Fruit fly (Drosophila melanogaster) whole organism, embryonic: ENCODE measurements around the gene CG42716.

Source experiments
- ATbp ChIP-seq: fragments of 200-800 bp; sonication (Bioruptor generic); optimal IDR thresholded peaks from 2 replicates; lab custom pipeline; 2017; ENCODE audit warnings: missing biosample characterization, mild to moderate bottlenecking, missing genetic modification characterization, missing genetic modification reagents
- Aef1 ChIP-seq: fragments of 200-800 bp; sonication (Bioruptor generic); IDR thresholded peaks from 3 replicates; pipeline ENCODE4 v1.3.6; 2022; ENCODE audit warnings: missing biosample characterization, missing genetic modification characterization
- B-H2 ChIP-seq: fragments of 200-800 bp; sonication (Bioruptor generic); optimal IDR thresholded peaks from 2 replicates; lab custom pipeline; 2018; ENCODE audit warnings: missing biosample characterization, mild to moderate bottlenecking, missing genetic modification characterization
- CG10209 ChIP-seq: fragments of 200-800 bp; sonication (Bioruptor generic); optimal IDR thresholded peaks from 3 replicates; lab custom pipeline; 2017; ENCODE audit warnings: missing biosample characterization, mild to moderate bottlenecking, missing genetic modification characterization, missing genetic modification reagents
- CG10431 ChIP-seq: fragments of 200-800 bp; sonication (Bioruptor generic); optimal IDR thresholded peaks from 3 replicates; lab custom pipeline; 2018; ENCODE audit warnings: missing biosample characterization, mild to moderate bottlenecking, missing genetic modification characterization
- CG11695 ChIP-seq: fragments of 200-800 bp; sonication (Bioruptor generic); IDR thresholded peaks from 3 replicates; pipeline ENCODE4 v1.3.6; 2022; ENCODE audit warnings: missing biosample characterization, missing genetic modification characterization
- CG1233 ChIP-seq: fragments of 200-800 bp; sonication (Bioruptor generic); optimal IDR thresholded peaks from 4 replicates; lab custom pipeline; 2018; ENCODE audit warnings: missing biosample characterization, mild to moderate bottlenecking, missing genetic modification characterization
- CG17359 ChIP-seq: fragments of 200-800 bp; sonication (Bioruptor generic); optimal IDR thresholded peaks from 3 replicates; lab custom pipeline; 2018; ENCODE audit warnings: missing biosample characterization, mild to moderate bottlenecking, missing genetic modification characterization, moderate library complexity
- CG17385 ChIP-seq: fragments of 200-800 bp; sonication (Bioruptor generic); optimal IDR thresholded peaks from 3 replicates; lab custom pipeline; 2018; ENCODE audit warnings: missing biosample characterization, mild to moderate bottlenecking, missing genetic modification characterization
- CG17829 ChIP-seq: fragments of 200-800 bp; optimal IDR thresholded peaks from 2 replicates; lab custom pipeline; 2019; ENCODE audit warnings: missing biosample characterization, mild to moderate bottlenecking, missing genetic modification characterization, moderate library complexity
- CG18476 ChIP-seq: fragments of 200-800 bp; sonication (Bioruptor generic); optimal IDR thresholded peaks from 2 replicates; lab custom pipeline; 2016; ENCODE audit warnings: missing biosample characterization, mild to moderate bottlenecking, missing genetic modification characterization
- CG18764 ChIP-seq: fragments of 200-800 bp; sonication (Bioruptor generic); optimal IDR thresholded peaks from 3 replicates; lab custom pipeline; 2016; ENCODE audit warnings: missing biosample characterization, missing genetic modification characterization
- CG2116 ChIP-seq: fragments of 200-800 bp; sonication (Bioruptor generic); optimal IDR thresholded peaks from 3 replicates; lab custom pipeline; 2018; ENCODE audit warnings: missing biosample characterization, mild to moderate bottlenecking, missing genetic modification characterization
- CG2712 ChIP-seq: fragments of 200-800 bp; optimal IDR thresholded peaks from 3 replicates; lab custom pipeline; 2019; ENCODE audit warnings: missing biosample characterization, mild to moderate bottlenecking, missing genetic modification characterization, moderate library complexity
- CG30431 ChIP-seq: fragments of 200-800 bp; sonication (Bioruptor generic); optimal IDR thresholded peaks from 2 replicates; lab custom pipeline; 2017; ENCODE audit warnings: missing biosample characterization, missing genetic modification characterization
- CG31365 ChIP-seq: fragments of 200-800 bp; sonication (Bioruptor generic); optimal IDR thresholded peaks from 2 replicates; lab custom pipeline; 2018; ENCODE audit warnings: missing biosample characterization, mild to moderate bottlenecking, missing genetic modification characterization
- CG3407 ChIP-seq: fragments of 200-800 bp; sonication (Bioruptor generic); optimal IDR thresholded peaks from 2 replicates; lab custom pipeline; 2018; ENCODE audit warnings: missing biosample characterization, mild to moderate bottlenecking, missing genetic modification characterization
- CG4424 ChIP-seq: fragments of 200-800 bp; sonication (Bioruptor generic); optimal IDR thresholded peaks from 3 replicates; lab custom pipeline; 2016; ENCODE audit warnings: missing biosample characterization, missing genetic modification characterization
- CG4820 ChIP-seq: fragments of 200-800 bp; sonication (Bioruptor generic); optimal IDR thresholded peaks from 3 replicates; lab custom pipeline; 2016; ENCODE audit warnings: missing biosample characterization, missing genetic modification characterization
- CG7556 ChIP-seq: fragments of 200-800 bp; sonication (Bioruptor generic); optimal IDR thresholded peaks from 2 replicates; lab custom pipeline; 2017; ENCODE audit warnings: missing biosample characterization, mild to moderate bottlenecking, missing genetic modification characterization
- CG7786 ChIP-seq: fragments of 200-800 bp; sonication (Bioruptor generic); optimal IDR thresholded peaks from 2 replicates; lab custom pipeline; 2016; ENCODE audit warnings: missing biosample characterization, missing genetic modification characterization
- CG7963 ChIP-seq: fragments of 200-800 bp; sonication (Bioruptor generic); IDR thresholded peaks from 3 replicates; pipeline ENCODE4 v1.3.6; 2022; ENCODE audit warnings: missing biosample characterization, missing genetic modification characterization; ENCODE audit not compliant: partially characterized antibody
- CoRest ChIP-seq: fragments of 200-800 bp; sonication (Bioruptor generic); optimal IDR thresholded peaks from 3 replicates; lab custom pipeline; 2018; ENCODE audit warnings: missing biosample characterization, mild to moderate bottlenecking, missing genetic modification characterization, moderate library complexity
- D19A ChIP-seq: fragments of 200-800 bp; optimal IDR thresholded peaks from 3 replicates; lab custom pipeline; 2019; ENCODE audit warnings: missing biosample characterization, mild to moderate bottlenecking, missing genetic modification characterization, moderate library complexity
- Fer1 ChIP-seq: fragments of 200-800 bp; sonication (Bioruptor generic); optimal IDR thresholded peaks from 2 replicates; lab custom pipeline; 2017; ENCODE audit warnings: missing biosample characterization, mild to moderate bottlenecking, missing genetic modification characterization
- GATAe ChIP-seq: fragments of 200-800 bp; sonication (Bioruptor generic); conservative IDR thresholded peaks from 2 replicates; pipeline ENCODE4 v1.3.6; 2022; ENCODE audit warnings: missing biosample characterization, missing genetic modification characterization
- H15 ChIP-seq: fragments of 200-800 bp; sonication (Bioruptor generic); IDR thresholded peaks from 3 replicates; pipeline ENCODE4 v1.3.6; 2022; ENCODE audit warnings: missing biosample characterization, missing genetic modification characterization
- H2.0 ChIP-seq: fragments of 200-800 bp; sonication (Bioruptor generic); IDR thresholded peaks from 2 replicates; pipeline ENCODE4 v1.3.6; 2022; ENCODE audit warnings: missing biosample characterization, missing genetic modification characterization
- Max ChIP-seq: fragments of 200-800 bp; sonication (Bioruptor generic); optimal IDR thresholded peaks from 2 replicates; lab custom pipeline; 2016; ENCODE audit warnings: missing biosample characterization, mild to moderate bottlenecking, missing genetic modification characterization
- NFAT ChIP-seq: fragments of 200-800 bp; sonication (Bioruptor generic); IDR thresholded peaks from 2 replicates; pipeline ENCODE4 v1.3.6; 2022; ENCODE audit warnings: missing biosample characterization, missing genetic modification characterization
- Oli ChIP-seq: fragments of 200-800 bp; sonication (Bioruptor generic); optimal IDR thresholded peaks from 2 replicates; lab custom pipeline; 2018; ENCODE audit warnings: missing biosample characterization, mild to moderate bottlenecking, missing genetic modification characterization, moderate library complexity
- Taf1 ChIP-seq: fragments of 200-800 bp; sonication (Bioruptor generic); IDR thresholded peaks from 2 replicates; pipeline ENCODE4 v1.3.6; 2022; ENCODE audit warnings: missing biosample characterization, missing genetic modification characterization
- abd-A ChIP-seq: fragments of 200-800 bp; sonication (Bioruptor generic); optimal IDR thresholded peaks from 3 replicates; lab custom pipeline; 2019; ENCODE audit warnings: missing biosample characterization, mild to moderate bottlenecking, missing genetic modification characterization, moderate library complexity
- ato ChIP-seq: fragments of 200-800 bp; sonication (Bioruptor generic); IDR thresholded peaks from 2 replicates; pipeline ENCODE4 v1.3.6; 2022; ENCODE audit warnings: missing biosample characterization, missing genetic modification characterization; ENCODE audit not compliant: partially characterized antibody
- br ChIP-seq: fragments of >200 bp; optimal IDR thresholded peaks from 2 replicates; lab custom pipeline; 2017
- dimm ChIP-seq: fragments of 200-800 bp; sonication (Bioruptor generic); IDR thresholded peaks from 2 replicates; pipeline ENCODE4 v1.3.6; 2022; ENCODE audit warnings: missing biosample characterization, missing genetic modification characterization
- hbn ChIP-seq: fragments of 200-800 bp; sonication (Bioruptor generic); IDR thresholded peaks from 2 replicates; pipeline ENCODE4 v1.3.6; 2022; ENCODE audit warnings: missing biosample characterization, missing genetic modification characterization; ENCODE audit not compliant: partially characterized antibody
- jigr1 ChIP-seq: fragments of 200-800 bp; sonication (Bioruptor generic); IDR thresholded peaks from 3 replicates; pipeline ENCODE4 v1.3.6; 2022; ENCODE audit warnings: missing biosample characterization, missing genetic modification characterization
- kay ChIP-seq: fragments of 200-800 bp; sonication (Bioruptor generic); optimal IDR thresholded peaks from 2 replicates; lab custom pipeline; 2016; ENCODE audit warnings: missing biosample characterization, missing genetic modification characterization
- lmd ChIP-seq: fragments of 200-800 bp; sonication (Bioruptor generic); IDR thresholded peaks from 2 replicates; pipeline ENCODE4 v1.3.6; 2022; ENCODE audit warnings: missing biosample characterization, missing genetic modification characterization
- lola ChIP-seq, 3 experiments: fragments of >200 bp in 2 of 3; fragments of 200-800 bp in 1 of 3; sonication (Bioruptor generic) in 1 of 3; optimal IDR thresholded peaks; 2 replicates each; lab custom pipeline; 2017 to 2019; ENCODE audit warnings: missing biosample characterization in 3 of 3, missing genetic modification characterization in 3 of 3, mild to moderate bottlenecking in 1 of 3, moderate library complexity in 1 of 3
- onecut ChIP-seq: fragments of 200-800 bp; sonication (Bioruptor generic); IDR thresholded peaks from 2 replicates; pipeline ENCODE4 v1.3.6; 2022; ENCODE audit warnings: missing biosample characterization, missing genetic modification characterization
- pan ChIP-seq, 4 experiments: fragments of >200 bp in 3 of 4; fragments of 200-800 bp in 1 of 4; sonication (Bioruptor generic) in 1 of 4; optimal IDR thresholded peaks in 3 of 4; IDR thresholded peaks in 1 of 4; 2 replicates each; pipeline versions ENCODE4 v1.3.6 to Lab custom; 2017 to 2022; ENCODE audit warnings: missing biosample characterization in 2 of 4, missing genetic modification characterization in 2 of 4, mixed read lengths in 1 of 4
- pb ChIP-seq: fragments of 200-800 bp; sonication (Bioruptor generic); optimal IDR thresholded peaks from 3 replicates; lab custom pipeline; 2016; ENCODE audit warnings: missing biosample characterization, missing genetic modification characterization
- scrt ChIP-seq: fragments of 200-800 bp; sonication (Bioruptor generic); optimal IDR thresholded peaks from 2 replicates; lab custom pipeline; 2018; ENCODE audit warnings: missing biosample characterization, mild to moderate bottlenecking, missing genetic modification characterization, moderate library complexity
- sr ChIP-seq: fragments of 200-800 bp; sonication (Bioruptor generic); IDR thresholded peaks from 3 replicates; pipeline ENCODE4 v1.3.6; 2022; ENCODE audit warnings: missing biosample characterization, missing genetic modification characterization
- stwl ChIP-seq: fragments of 200-800 bp; sonication (Bioruptor generic); optimal IDR thresholded peaks from 3 replicates; lab custom pipeline; 2018; ENCODE audit warnings: missing biosample characterization, mild to moderate bottlenecking, missing genetic modification characterization, moderate library complexity
- tll ChIP-seq, 2 experiments: fragments of 200-800 bp in 1 of 2; fragments of >200 bp in 1 of 2; sonication (Bioruptor generic) in 1 of 2; optimal IDR thresholded peaks; 2 replicates each; lab custom pipeline; 2017 to 2019; ENCODE audit warnings: missing biosample characterization in 2 of 2, missing genetic modification characterization in 2 of 2, mild to moderate bottlenecking in 1 of 2, moderate library complexity in 1 of 2
- toy ChIP-seq: fragments of 200-800 bp; sonication (Bioruptor generic); IDR thresholded peaks from 2 replicates; pipeline ENCODE4 v1.3.6; 2022; ENCODE audit warnings: missing biosample characterization, missing genetic modification characterization
- zen2 ChIP-seq: fragments of 200-800 bp; sonication (Bioruptor generic); IDR thresholded peaks from 3 replicates; pipeline ENCODE4 v1.3.6; 2022; ENCODE audit warnings: missing biosample characterization, missing genetic modification characterization; ENCODE audit not compliant: partially characterized antibody

Gene CG42716

DNA sequence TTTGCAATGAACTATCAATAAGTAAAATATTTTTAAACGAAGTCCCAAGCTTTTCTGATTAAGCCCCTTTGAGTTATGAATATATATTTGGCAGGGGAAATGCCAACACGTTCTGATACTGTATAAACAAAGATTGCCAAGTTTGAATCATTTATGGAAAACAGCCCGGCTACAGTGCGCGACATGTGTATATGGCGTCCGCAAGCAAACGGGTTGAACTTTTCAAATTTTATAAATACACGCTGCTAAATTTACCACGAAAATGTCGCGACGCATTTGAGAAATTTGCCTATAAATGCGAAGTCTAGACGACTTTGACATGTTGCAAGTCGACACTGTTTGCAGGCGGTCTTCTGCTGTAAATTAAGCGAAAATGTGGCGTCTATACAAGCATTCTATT lies 14.5 kb downstream of the CG42716 start (continued):
- TF ChIP-seq CG17359 (tag; lab: Kevin White, UChicago): no peak
- TF ChIP-seq Aef1: peak; percentile 55
- no peak for TF ChIP-seq CG1233 (GFP tag; lab: Kevin White, UChicago)
- TF ChIP-seq toy: 0 out of 2 replicates have a peak, but pooled peaks have one; percentile 6
- no peak for TF ChIP-seq br (lab: Kevin White, UChicago)
- no peak for TF ChIP-seq sr (GFP tag; lab: Robert Waterston, UW)
- peak; percentile 20 for TF ChIP-seq CG17385 (GFP tag; lab: Kevin White, UChicago)
- TF ChIP-seq CG7786 (GFP tag; lab: Kevin White, UChicago): peak; percentile 66
- peak; percentile 7 for TF ChIP-seq B-H2 (GFP tag; lab: Kevin White, UChicago)
- peak; percentile 43 for TF ChIP-seq CoRest (tag; lab: Kevin White, UChicago)
- no peak for TF ChIP-seq zen2 (GFP tag; lab: Robert Waterston, UW)
- no peak for TF ChIP-seq ato
- TF ChIP-seq lmd (GFP tag; lab: Robert Waterston, UW): peak; percentile 72
- TF ChIP-seq CG3407 (GFP tag; lab: Kevin White, UChicago): no peak
- no peak for TF ChIP-seq CG4820 (GFP tag; lab: Kevin White, UChicago)
- TF ChIP-seq kay (GFP tag; lab: Kevin White, UChicago): no peak
- TF ChIP-seq CG18764: no peak
- TF ChIP-seq Oli (tag; lab: Kevin White, UChicago): peak; percentile 49
- no peak for TF ChIP-seq Max (GFP tag; lab: Kevin White, UChicago)
- no peak for TF ChIP-seq D19A
- TF ChIP-seq onecut: 0 out of 2 replicates have a peak, but pooled peaks have one; percentile 28
- TF ChIP-seq CG2116 (GFP tag; lab: Kevin White, UChicago): no peak
- TF ChIP-seq H2.0 (GFP tag; lab: Robert Waterston, UW): peak; percentile 59; the same call in 1 of the 2 replicates
- TF ChIP-seq CG30431 (GFP tag; lab: Kevin White, UChicago): peak; percentile 20
- no peak for TF ChIP-seq H15 (GFP tag; lab: Robert Waterston, UW)
- TF ChIP-seq CG11695 (GFP tag; lab: Robert Waterston, UW): peak; percentile 94
- TF ChIP-seq CG18476 (GFP tag; lab: Kevin White, UChicago): peak; percentile 19
- TF ChIP-seq NFAT (GFP tag; lab: Robert Waterston, UW): 0 out of 2 replicates have a peak, but pooled peaks have one; percentile 45
- TF ChIP-seq CG4424 (GFP tag; lab: Kevin White, UChicago): peak; percentile 16
- no peak for TF ChIP-seq jigr1
- TF ChIP-seq scrt (GFP tag; lab: Kevin White, UChicago): peak; percentile 36
- no peak for TF ChIP-seq abd-A (tag; lab: Kevin White, UChicago)
- TF ChIP-seq tll (GFP tag; optimal IDR thresholded peaks at IDR 0.05; lab: Kevin White, UChicago): no peak
- TF ChIP-seq ATbp (GFP tag; lab: Kevin White, UChicago): no peak
- peak; percentile 9 for TF ChIP-seq pb (GFP tag; lab: Kevin White, UChicago)
- peak; percentile 52 for TF ChIP-seq Fer1 (GFP tag; lab: Kevin White, UChicago)
- TF ChIP-seq CG10431 (GFP tag; lab: Kevin White, UChicago): no peak
- TF ChIP-seq CG2712: no peak
- no peak for TF ChIP-seq Taf1 (GFP tag; lab: Robert Waterston, UW)
- no peak for TF ChIP-seq stwl (tag; lab: Kevin White, UChicago)
- TF ChIP-seq CG17829 (tag; lab: Kevin White, UChicago): peak; percentile 16
- peak; percentile 14 for TF ChIP-seq CG7556 (GFP tag; lab: Kevin White, UChicago)
- no peak for TF ChIP-seq GATAe (GFP tag; lab: Robert Waterston, UW)
- no peak for TF ChIP-seq dimm
- TF ChIP-seq CG31365: no peak
- no peak for TF ChIP-seq pan (optimal IDR thresholded peaks at IDR 0.05; lab: Kevin White, UChicago)
- peak in 1 of 2 experiments; percentile 56 for TF ChIP-seq pan (GFP tag; optimal IDR thresholded peaks at IDR 0.05 in 1 of 2, IDR thresholded peaks at IDR 0.05 in 1 of 2)
- peak; percentile 39 for TF ChIP-seq CG10209 (GFP tag; lab: Kevin White, UChicago)
- no peak for TF ChIP-seq hbn (GFP tag; lab: Robert Waterston, UW)
- no peak for TF ChIP-seq CG7963 (GFP tag; lab: Robert Waterston, UW)
- TF ChIP-seq lola (GFP tag; optimal IDR thresholded peaks at IDR 0.05; lab: Kevin White, UChicago): no peak
